Fruit fly (Drosophila melanogaster) whole organism, pupa: ENCODE measurements around the gene Cbl.
A peak's percentile ranks its signal among the peaks of the same experiment; 100 is the strongest.

ENCODE experiments used
- CG12605 ChIP-seq: fragments of 200-800 bp; sonication (Bioruptor generic); IDR thresholded peaks from 2 replicates; pipeline ENCODE4 v1.3.6; 2022; ENCODE audit warnings: missing biosample characterization, missing genetic modification characterization
- CG13204 ChIP-seq: fragments of 200-800 bp; sonication (Bioruptor generic); optimal IDR thresholded peaks from 2 replicates; lab custom pipeline; 2018; ENCODE audit warnings: missing biosample characterization, mild to moderate bottlenecking, missing genetic modification characterization, moderate library complexity
- Pif1A ChIP-seq: fragments of 200-800 bp; sonication (Bioruptor generic); optimal IDR thresholded peaks from 3 replicates; lab custom pipeline; 2016; ENCODE audit warnings: missing biosample characterization, missing genetic modification characterization
- gl ChIP-seq: fragments of 200-800 bp; sonication (Bioruptor generic); optimal IDR thresholded peaks from 2 replicates; lab custom pipeline; 2018; ENCODE audit warnings: missing biosample characterization, mild to moderate bottlenecking, missing genetic modification characterization

DNA sequence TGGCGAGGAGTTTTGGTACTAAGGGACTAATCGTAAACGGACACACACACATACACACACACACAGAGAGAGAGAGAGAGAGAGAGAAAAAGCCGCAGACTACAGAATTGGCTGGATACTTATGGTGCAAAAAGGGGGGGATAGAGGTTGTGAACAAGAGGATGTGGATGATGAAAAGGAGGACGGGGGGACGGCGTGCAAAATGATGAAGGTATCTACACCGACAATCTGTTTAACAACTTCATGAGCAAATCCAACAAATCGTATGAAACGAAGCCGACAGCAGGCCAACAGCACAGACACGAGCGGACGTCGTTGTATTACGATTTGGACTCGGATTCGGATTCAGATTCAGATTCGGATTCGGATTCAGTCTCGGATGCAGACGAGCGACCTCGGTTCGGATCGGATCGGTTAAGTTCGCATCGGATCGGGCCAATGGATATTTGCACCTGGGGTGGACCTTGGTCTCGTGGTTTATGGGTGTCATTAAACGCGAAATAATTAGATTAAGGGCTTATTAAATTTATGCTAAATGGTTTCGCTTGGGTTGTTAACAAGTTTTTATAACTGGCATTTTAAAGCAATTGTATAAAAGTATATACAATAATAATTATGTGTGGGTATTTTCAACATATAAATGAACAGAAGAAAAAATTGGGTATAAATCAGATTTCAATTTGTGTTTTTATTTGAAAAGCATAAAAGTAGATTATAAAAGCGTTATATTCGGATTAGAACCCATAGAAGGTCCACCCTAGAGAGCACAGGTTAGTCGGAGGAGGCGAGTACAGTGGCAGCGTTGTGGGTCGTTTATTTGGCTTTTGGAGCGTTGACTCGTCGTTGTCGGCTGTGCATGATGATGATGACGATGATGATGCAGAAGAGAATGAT lies 30.5 kb downstream of the Cbl start:
- peak; percentile 96 for TF ChIP-seq Pif1A (GFP tag; lab: Kevin White, UChicago)
- peak; percentile 88 for TF ChIP-seq gl (tag; lab: Kevin White, UChicago)
- TF ChIP-seq CG13204 (GFP tag; lab: Kevin White, UChicago), result peak; percentile 71
- TF ChIP-seq CG12605, result peak; percentile 86
